Fruit fly (Drosophila melanogaster) whole organism, embryonic: Measurements from ENCODE around the gene CG1440.
A peak's percentile ranks its signal among the peaks of the same experiment; 100 is the strongest.

Experiments used
- Atf-2 ChIP-seq: fragments of 200-800 bp; sonication (Bioruptor generic); optimal IDR thresholded peaks from 2 replicates; lab custom pipeline; 2016; ENCODE audit warnings: missing biosample characterization, missing genetic modification characterization
- Bdp1 ChIP-seq: fragments of 200-800 bp; sonication (Bioruptor generic); optimal IDR thresholded peaks from 3 replicates; lab custom pipeline; 2016; ENCODE audit warnings: missing biosample characterization, missing genetic modification characterization
- CG10209 ChIP-seq: fragments of 200-800 bp; sonication (Bioruptor generic); optimal IDR thresholded peaks from 3 replicates; lab custom pipeline; 2017; ENCODE audit warnings: missing biosample characterization, mild to moderate bottlenecking, missing genetic modification characterization, missing genetic modification reagents
- CG10431 ChIP-seq: fragments of 200-800 bp; sonication (Bioruptor generic); optimal IDR thresholded peaks from 3 replicates; lab custom pipeline; 2018; ENCODE audit warnings: missing biosample characterization, mild to moderate bottlenecking, missing genetic modification characterization
- CG12219 ChIP-seq: fragments of 200-800 bp; sonication (Bioruptor generic); optimal IDR thresholded peaks from 3 replicates; lab custom pipeline; 2018; ENCODE audit warnings: missing biosample characterization, mild to moderate bottlenecking, missing genetic modification characterization
- CG12744 ChIP-seq: fragments of 200-800 bp; sonication (Bioruptor generic); optimal IDR thresholded peaks from 2 replicates; lab custom pipeline; 2016; ENCODE audit warnings: missing biosample characterization, missing genetic modification characterization
- CG12942 ChIP-seq: fragments of 200-800 bp; sonication (Bioruptor generic); optimal IDR thresholded peaks from 3 replicates; lab custom pipeline; 2016; ENCODE audit warnings: missing biosample characterization, missing genetic modification characterization
- CG13296 ChIP-seq: fragments of 200-800 bp; sonication (Bioruptor generic); optimal IDR thresholded peaks from 3 replicates; lab custom pipeline; 2018; ENCODE audit warnings: missing biosample characterization, mild to moderate bottlenecking, missing genetic modification characterization
- CG14667 ChIP-seq: fragments of 200-800 bp; sonication (Bioruptor generic); IDR thresholded peaks from 2 replicates; pipeline ENCODE4 v1.3.6; 2022; ENCODE audit warnings: missing biosample characterization, missing genetic modification characterization
- CG14860 ChIP-seq: fragments of 200-800 bp; sonication (Bioruptor generic); IDR thresholded peaks from 3 replicates; pipeline ENCODE4 v1.3.6; 2022; ENCODE audit warnings: missing biosample characterization, missing genetic modification characterization; ENCODE audit not compliant: partially characterized antibody
- CG15073 ChIP-seq: fragments of 200-800 bp; sonication (Bioruptor generic); optimal IDR thresholded peaks from 2 replicates; lab custom pipeline; 2016; ENCODE audit warnings: missing biosample characterization, missing genetic modification characterization
- CG15601 ChIP-seq: fragments of 200-800 bp; sonication (Bioruptor generic); optimal IDR thresholded peaks from 3 replicates; lab custom pipeline; 2019; ENCODE audit warnings: missing biosample characterization, mild to moderate bottlenecking, missing genetic modification characterization, moderate library complexity
- CG16863 ChIP-seq: fragments of 200-800 bp; sonication (Bioruptor generic); optimal IDR thresholded peaks from 3 replicates; lab custom pipeline; 2016; ENCODE audit warnings: missing biosample characterization, missing genetic modification characterization
- CG2889 ChIP-seq: fragments of 200-800 bp; sonication (Bioruptor generic); IDR thresholded peaks from 3 replicates; pipeline ENCODE4 v1.3.6; 2022; ENCODE audit warnings: missing biosample characterization, missing genetic modification characterization
- CG30431 ChIP-seq: fragments of 200-800 bp; sonication (Bioruptor generic); optimal IDR thresholded peaks from 2 replicates; lab custom pipeline; 2017; ENCODE audit warnings: missing biosample characterization, missing genetic modification characterization
- CG33557 ChIP-seq: fragments of 200-800 bp; sonication (Bioruptor generic); optimal IDR thresholded peaks from 2 replicates; lab custom pipeline; 2019; ENCODE audit warnings: missing biosample characterization, mild to moderate bottlenecking, missing genetic modification characterization, moderate library complexity
- CG6175 ChIP-seq: fragments of 200-800 bp; sonication (Bioruptor generic); IDR thresholded peaks from 3 replicates; pipeline ENCODE4 v1.3.6; 2022; ENCODE audit warnings: missing biosample characterization, missing genetic modification characterization
- CG7839 ChIP-seq: fragments of 200-800 bp; sonication (Bioruptor generic); optimal IDR thresholded peaks from 3 replicates; lab custom pipeline; 2018; ENCODE audit warnings: missing biosample characterization, mild to moderate bottlenecking, missing genetic modification characterization, moderate library complexity
- CG9876 ChIP-seq: fragments of 200-800 bp; sonication (Bioruptor generic); optimal IDR thresholded peaks from 2 replicates; lab custom pipeline; 2016; ENCODE audit warnings: missing biosample characterization, missing genetic modification characterization
- CkIIα-i1 ChIP-seq: fragments of 200-800 bp; sonication (Bioruptor generic); IDR thresholded peaks from 2 replicates; pipeline ENCODE4 v1.3.6; 2022; ENCODE audit warnings: missing biosample characterization, missing genetic modification characterization
- CrebB ChIP-seq: fragments of 200-800 bp; sonication (Bioruptor generic); optimal IDR thresholded peaks from 3 replicates; lab custom pipeline; 2018; ENCODE audit warnings: missing biosample characterization, mild to moderate bottlenecking, missing genetic modification characterization
- D19B ChIP-seq: fragments of 200-800 bp; sonication (Bioruptor generic); optimal IDR thresholded peaks from 2 replicates; lab custom pipeline; 2017; ENCODE audit warnings: missing biosample characterization, mild to moderate bottlenecking, missing genetic modification characterization
- Dip2 ChIP-seq: fragments of 200-800 bp; sonication (Bioruptor generic); IDR thresholded peaks from 2 replicates; pipeline ENCODE4 v1.3.6; 2022; ENCODE audit warnings: missing biosample characterization, missing genetic modification characterization
- Fer3 ChIP-seq: fragments of 200-800 bp; sonication (Bioruptor generic); optimal IDR thresholded peaks from 2 replicates; lab custom pipeline; 2018; ENCODE audit warnings: missing biosample characterization, mild to moderate bottlenecking, missing genetic modification characterization, moderate library complexity
- Gug ChIP-seq: fragments of 200-800 bp; sonication (Bioruptor generic); IDR thresholded peaks from 4 replicates; pipeline ENCODE4 v1.3.6; 2022; ENCODE audit warnings: missing biosample characterization, missing genetic modification characterization
- Hsf ChIP-seq: fragments of 200-800 bp; sonication (Bioruptor generic); optimal IDR thresholded peaks from 3 replicates; lab custom pipeline; 2016; ENCODE audit warnings: missing biosample characterization, missing genetic modification characterization
- Mrtf ChIP-seq: fragments of 200-800 bp; sonication (Bioruptor generic); IDR thresholded peaks from 3 replicates; pipeline ENCODE4 v1.3.6; 2022; ENCODE audit warnings: missing biosample characterization, missing genetic modification characterization
- NFAT ChIP-seq: fragments of 200-800 bp; sonication (Bioruptor generic); IDR thresholded peaks from 2 replicates; pipeline ENCODE4 v1.3.6; 2022; ENCODE audit warnings: missing biosample characterization, missing genetic modification characterization
- Ptx1 ChIP-seq: fragments of 200-800 bp; sonication (Bioruptor generic); IDR thresholded peaks from 2 replicates; pipeline ENCODE4 v1.3.6; 2022; ENCODE audit warnings: missing biosample characterization, missing genetic modification characterization
- Sin3A ChIP-seq: fragments of >200 bp; optimal IDR thresholded peaks from 2 replicates; lab custom pipeline; 2018
- Vsx1 ChIP-seq: fragments of 200-800 bp; sonication (Bioruptor generic); optimal IDR thresholded peaks from 2 replicates; lab custom pipeline; 2017; ENCODE audit warnings: missing biosample characterization, mild to moderate bottlenecking, missing genetic modification characterization, missing genetic modification reagents
- dan ChIP-seq: fragments of 200-800 bp; sonication (Bioruptor generic); IDR thresholded peaks from 2 replicates; pipeline ENCODE4 v1.3.6; 2022; ENCODE audit warnings: missing biosample characterization, missing genetic modification characterization
- danr ChIP-seq: fragments of 200-800 bp; sonication (Bioruptor generic); IDR thresholded peaks from 2 replicates; pipeline ENCODE4 v1.3.6; 2022; ENCODE audit warnings: missing biosample characterization, missing genetic modification characterization
- dati ChIP-seq: fragments of 200-800 bp; sonication (Bioruptor generic); IDR thresholded peaks from 2 replicates; pipeline ENCODE4 v1.3.6; 2022; ENCODE audit warnings: missing biosample characterization, missing genetic modification characterization
- emc ChIP-seq: fragments of 200-800 bp; sonication (Bioruptor generic); optimal IDR thresholded peaks from 2 replicates; lab custom pipeline; 2016; ENCODE audit warnings: missing biosample characterization, missing genetic modification characterization
- esg ChIP-seq: fragments of 200-800 bp; sonication (Bioruptor generic); conservative IDR thresholded peaks from 2 replicates; pipeline ENCODE4 v1.3.6; 2022; ENCODE audit warnings: missing biosample characterization, missing genetic modification characterization
- fd96Cb ChIP-seq: fragments of 200-800 bp; sonication (Bioruptor generic); optimal IDR thresholded peaks from 2 replicates; lab custom pipeline; 2018; ENCODE audit warnings: missing biosample characterization, mild to moderate bottlenecking, missing genetic modification characterization, moderate library complexity
- gcm ChIP-seq: fragments of 200-800 bp; sonication (Bioruptor generic); optimal IDR thresholded peaks from 2 replicates; lab custom pipeline; 2019; ENCODE audit warnings: missing biosample characterization, mild to moderate bottlenecking, missing genetic modification characterization, moderate library complexity
- ham ChIP-seq: fragments of 200-800 bp; sonication (Bioruptor generic); IDR thresholded peaks from 2 replicates; pipeline ENCODE4 v1.3.6; 2022; ENCODE audit warnings: missing biosample characterization, missing genetic modification characterization
- hkb ChIP-seq, 2 experiments: fragments of 200-800 bp in 1 of 2; fragments of >200 bp in 1 of 2; sonication (Bioruptor generic) in 1 of 2; IDR thresholded peaks in 1 of 2; optimal IDR thresholded peaks in 1 of 2; 2 replicates each; pipeline versions ENCODE4 v1.3.6 to Lab custom; 2017 to 2022; ENCODE audit warnings: missing biosample characterization in 1 of 2, missing genetic modification characterization in 1 of 2
- inv ChIP-seq: fragments of 200-800 bp; sonication (Bioruptor generic); IDR thresholded peaks from 2 replicates; pipeline ENCODE4 v1.3.6; 2022; ENCODE audit warnings: missing biosample characterization, missing genetic modification characterization; ENCODE audit not compliant: partially characterized antibody
- kah ChIP-seq: fragments of 200-800 bp; sonication (Bioruptor generic); optimal IDR thresholded peaks from 2 replicates; lab custom pipeline; 2018; ENCODE audit warnings: missing biosample characterization, mild to moderate bottlenecking, missing genetic modification characterization
- kay ChIP-seq: fragments of 200-800 bp; sonication (Bioruptor generic); optimal IDR thresholded peaks from 2 replicates; lab custom pipeline; 2016; ENCODE audit warnings: missing biosample characterization, missing genetic modification characterization
- luna ChIP-seq: fragments of 200-800 bp; sonication (Bioruptor generic); optimal IDR thresholded peaks from 2 replicates; lab custom pipeline; 2016; ENCODE audit warnings: missing biosample characterization, missing genetic modification characterization
- mld ChIP-seq: fragments of 200-800 bp; sonication (Bioruptor generic); IDR thresholded peaks from 3 replicates; pipeline ENCODE4 v1.3.6; 2022; ENCODE audit warnings: missing biosample characterization, missing genetic modification characterization; ENCODE audit not compliant: partially characterized antibody
- nmo ChIP-seq: fragments of 200-800 bp; sonication (Bioruptor generic); optimal IDR thresholded peaks from 2 replicates; lab custom pipeline; 2018; ENCODE audit warnings: missing biosample characterization, mild to moderate bottlenecking, missing genetic modification characterization, moderate library complexity
- pho ChIP-seq: fragments of 200-800 bp; sonication (Bioruptor generic); optimal IDR thresholded peaks from 2 replicates; lab custom pipeline; 2016; ENCODE audit warnings: missing biosample characterization, missing genetic modification characterization
- ranshi ChIP-seq: fragments of 200-800 bp; sonication (Bioruptor generic); IDR thresholded peaks from 2 replicates; pipeline ENCODE4 v1.3.6; 2022; ENCODE audit warnings: missing biosample characterization, missing genetic modification characterization
- sens ChIP-seq: fragments of 200-800 bp; sonication (Bioruptor generic); peaks from one replicate; lab custom pipeline; 2016; ENCODE audit warnings: missing biosample characterization, missing genetic modification characterization
- sim ChIP-seq: fragments of 200-800 bp; sonication (Bioruptor generic); IDR thresholded peaks from 2 replicates; pipeline ENCODE4 v1.3.6; 2022; ENCODE audit warnings: missing biosample characterization, missing genetic modification characterization
- slou ChIP-seq: fragments of 200-800 bp; sonication (Bioruptor generic); optimal IDR thresholded peaks from 3 replicates; lab custom pipeline; 2016; ENCODE audit warnings: missing biosample characterization, missing genetic modification characterization
- sqz ChIP-seq: fragments of 200-800 bp; sonication (Bioruptor generic); optimal IDR thresholded peaks from 3 replicates; lab custom pipeline; 2018; ENCODE audit warnings: missing biosample characterization, mild to moderate bottlenecking, missing genetic modification characterization

CG1440 gene

dm6 chrX:8436656-8437284, at the start of gene CG1440 (continued):
- TF ChIP-seq CG10431 (GFP tag; lab: Kevin White, UChicago) (no peak), Fer3 (tag; lab: Kevin White, UChicago) (no peak), kah (GFP tag; lab: Kevin White, UChicago) (no peak), danr (GFP tag; lab: Robert Waterston, UW) (no peak), CG7839 (tag; lab: Kevin White, UChicago) (no peak), CG14860 (GFP tag; lab: Robert Waterston, UW) (no peak), Ptx1 (GFP tag; lab: Robert Waterston, UW) (no peak), CrebB (tag; lab: Kevin White, UChicago) (no peak), CG33557 (no peak), sens (GFP tag; lab: Kevin White, UChicago) (peak; percentile 86), CG10209 (GFP tag; lab: Kevin White, UChicago) (no peak), CG16863 (GFP tag; lab: Kevin White, UChicago) (no peak), pho (GFP tag; lab: Kevin White, UChicago) (peak; percentile 28), fd96Cb (no peak), Bdp1 (no peak), dati (no peak), CG12219 (GFP tag; lab: Kevin White, UChicago) (no peak), CG15073 (GFP tag; lab: Kevin White, UChicago) (no peak), sqz (peak; percentile 81), CG12942 (no peak), CG12744 (GFP tag; lab: Kevin White, UChicago) (no peak), CG30431 (no peak), D19B (GFP tag; lab: Kevin White, UChicago) (no peak), nmo (GFP tag; lab: Kevin White, UChicago) (peak; percentile 43), Hsf (no peak), luna (GFP tag; lab: Kevin White, UChicago) (no peak), dan (GFP tag; lab: Robert Waterston, UW) (no peak), mld (GFP tag; lab: Robert Waterston, UW) (no peak), slou (GFP tag; lab: Kevin White, UChicago) (no peak), CG13296 (GFP tag; lab: Kevin White, UChicago) (no peak), emc (GFP tag; lab: Kevin White, UChicago) (no peak), ham (GFP tag; lab: Robert Waterston, UW) (no peak), hkb (optimal IDR thresholded peaks at IDR 0.05; lab: Kevin White, UChicago) (no peak), hkb (GFP tag; IDR thresholded peaks at IDR 0.05; lab: Robert Waterston, UW) (peak; percentile 47; the same call in 1 of the 2 replicates), ranshi (no peak), CG9876 (GFP tag; lab: Kevin White, UChicago) (no peak), CkIIα-i1 (GFP tag; lab: Robert Waterston, UW) (no peak), gcm (GFP tag; lab: Kevin White, UChicago) (no peak), CG6175 (no peak), Sin3A (lab: Kevin White, UChicago) (peak; percentile 17), kay (GFP tag; lab: Kevin White, UChicago) (no peak), sim (GFP tag; lab: Robert Waterston, UW) (no peak), CG2889 (0 out of 3 replicates have a peak, but pooled peaks have one; percentile 31), Vsx1 (GFP tag; lab: Kevin White, UChicago) (no peak), CG15601 (peak; percentile 29), CG14667 (GFP tag; lab: Robert Waterston, UW) (no peak), Dip2 (GFP tag; lab: Robert Waterston, UW) (no peak), Gug (GFP tag; lab: Robert Waterston, UW) (no peak), inv (GFP tag; lab: Robert Waterston, UW) (no peak), Mrtf (GFP tag; lab: Robert Waterston, UW) (no peak), esg (no peak), Atf-2 (GFP tag; lab: Kevin White, UChicago) (no peak), NFAT (GFP tag; lab: Robert Waterston, UW) (no peak)
